Fruit fly (Drosophila melanogaster): ENCODE measurements around the gene dpr16.

dpr16 gene

DNA sequence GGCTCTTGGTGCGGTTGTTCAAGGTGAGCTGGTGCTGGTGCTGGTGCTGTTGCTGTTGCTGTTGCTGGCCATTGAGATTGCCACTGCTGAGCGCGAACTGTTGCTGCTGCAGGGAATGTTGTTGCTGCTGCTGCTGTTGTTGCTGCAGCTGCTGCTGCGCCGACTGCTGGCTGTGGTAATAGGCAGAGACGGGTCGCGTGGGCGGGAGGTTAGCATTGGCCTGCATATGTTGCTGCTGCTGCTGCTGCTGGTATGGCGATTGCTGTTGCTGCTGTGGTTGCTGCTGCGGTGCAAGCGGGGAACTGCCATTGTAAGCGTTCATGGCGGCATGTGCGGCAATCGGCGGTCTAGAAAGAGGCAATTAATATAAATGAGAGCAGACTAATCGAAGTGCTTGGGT lies 25.2 kb downstream of the dpr16 start:
- TF ChIP-seq lmd (GFP tag; IDR thresholded peaks at IDR 0.05), result no peak
- TF ChIP-seq eve (GFP tag; optimal IDR thresholded peaks at IDR 0.05), result no peak
- TF ChIP-seq nau (GFP tag; optimal IDR thresholded peaks at IDR 0.05), result no peak
- TF ChIP-seq CG6175 (GFP tag; IDR thresholded peaks at IDR 0.05), result 0 out of 3 replicates have a peak, but pooled peaks have one; percentile 11
- no peak for TF ChIP-seq CG16815 (GFP tag; optimal IDR thresholded peaks at IDR 0.05)
- 0 out of 3 replicates have a peak, but pooled peaks have one; percentile 28 for TF ChIP-seq CG16813 (GFP tag; IDR thresholded peaks at IDR 0.05; ENCODE audit: partially characterized antibody)
- no peak for TF ChIP-seq Hr39 (optimal IDR thresholded peaks at IDR 0.05)
- no peak for TF ChIP-seq Dad (GFP tag; optimal IDR thresholded peaks at IDR 0.05)

DNA sequence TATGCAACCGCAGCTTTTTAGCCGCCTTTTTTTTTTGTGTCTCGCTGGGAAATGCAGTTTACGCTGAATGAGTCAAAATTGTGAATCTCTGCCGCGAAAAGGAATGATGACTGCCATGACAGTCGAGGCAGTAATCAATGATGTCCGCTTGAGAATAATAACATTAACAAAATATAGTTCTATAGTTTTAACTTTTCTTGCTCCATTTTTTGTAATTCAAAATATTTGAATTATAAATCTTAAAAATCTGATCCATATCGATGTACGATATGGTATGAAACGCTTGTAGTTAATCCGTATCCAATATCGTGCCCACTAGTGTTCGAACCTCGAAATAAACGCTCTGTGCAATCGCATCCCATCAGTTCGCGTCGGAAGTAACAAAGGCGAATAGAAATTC lies 37.1 kb downstream of the dpr16 start:
- TF ChIP-seq gro (GFP tag; optimal IDR thresholded peaks at IDR 0.05) (no peak), sens (GFP tag) (peak; percentile 81), CG15073 (GFP tag; optimal IDR thresholded peaks at IDR 0.05) (peak; percentile 81), prd (optimal IDR thresholded peaks at IDR 0.05) (no peak), prd (GFP tag; IDR thresholded peaks at IDR 0.05) (0 out of 3 replicates have a peak, but pooled peaks have one; percentile 4)

DNA sequence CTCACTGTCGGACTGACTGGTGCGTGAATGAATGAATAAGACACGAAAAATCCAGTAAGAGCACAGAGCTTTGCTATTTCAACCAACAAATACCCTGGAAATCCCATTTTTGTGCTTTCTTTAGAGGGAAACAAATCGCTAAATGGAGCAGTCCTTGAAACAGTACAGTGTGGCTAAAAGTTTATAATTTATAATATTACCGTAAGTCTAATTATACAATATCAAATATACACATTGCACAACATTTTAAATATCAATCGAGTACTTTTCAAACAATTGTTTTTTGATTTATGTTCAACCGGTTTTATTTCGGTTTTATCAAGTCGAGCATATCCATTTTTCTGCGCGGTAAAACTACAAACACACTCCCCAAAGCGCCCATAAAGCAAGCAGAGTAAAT lies 42.6 kb downstream of the dpr16 start:
- TF ChIP-seq lab (GFP tag; optimal IDR thresholded peaks at IDR 0.05), result peak; percentile 42
- TF ChIP-seq Dip3 (GFP tag; optimal IDR thresholded peaks at IDR 0.05), result no peak
- TF ChIP-seq CG11695 (GFP tag; IDR thresholded peaks at IDR 0.05), result no peak
- TF ChIP-seq grn (GFP tag; optimal IDR thresholded peaks at IDR 0.05), result no peak
- peak in 1 of 2 experiments; percentile 48 for TF ChIP-seq eve (GFP tag; optimal IDR thresholded peaks at IDR 0.05)
- no peak for TF ChIP-seq Lpt (GFP tag; optimal IDR thresholded peaks at IDR 0.05)
- TF ChIP-seq CG7372 (GFP tag; IDR thresholded peaks at IDR 0.05), result no peak
- TF ChIP-seq zfh1 (GFP tag; IDR thresholded peaks at IDR 0.05), result no peak
- TF ChIP-seq Hmr (GFP tag; optimal IDR thresholded peaks at IDR 0.05), result peak; percentile 20
- no peak for TF ChIP-seq sens (GFP tag)
- peak; percentile 80 for TF ChIP-seq D19B (GFP tag; optimal IDR thresholded peaks at IDR 0.05)
- TF ChIP-seq dmrt99B (tag; optimal IDR thresholded peaks at IDR 0.05), result peak; percentile 19
- no peak for TF ChIP-seq Atf3 (GFP tag; optimal IDR thresholded peaks at IDR 0.05)
- TF ChIP-seq CG8359 (GFP tag; optimal IDR thresholded peaks at IDR 0.05; ENCODE audit: borderline replicate concordance), result no peak
- TF ChIP-seq CG30403 (GFP tag; optimal IDR thresholded peaks at IDR 0.05), result peak; percentile 3
- TF ChIP-seq grau (tag; optimal IDR thresholded peaks at IDR 0.05), result peak; percentile 23
- TF ChIP-seq CG2120 (GFP tag; optimal IDR thresholded peaks at IDR 0.05), result peak; percentile 23
- TF ChIP-seq Mrtf (GFP tag; IDR thresholded peaks at IDR 0.05), result no peak
- peak; percentile 16 for TF ChIP-seq CG7839 (tag; optimal IDR thresholded peaks at IDR 0.05)
- TF ChIP-seq CG12659 (GFP tag; optimal IDR thresholded peaks at IDR 0.05), result no peak
- no peak for TF ChIP-seq emc (GFP tag; optimal IDR thresholded peaks at IDR 0.05)
- peak; percentile 8 for TF ChIP-seq CG15514 (GFP tag; optimal IDR thresholded peaks at IDR 0.05)
- TF ChIP-seq Usf (GFP tag; optimal IDR thresholded peaks at IDR 0.05), result no peak
- peak; percentile 52 for TF ChIP-seq CG18599 (GFP tag; optimal IDR thresholded peaks at IDR 0.05)
- TF ChIP-seq bbx (GFP tag; IDR thresholded peaks at IDR 0.05; ENCODE audit: partially characterized antibody), result no peak
- TF ChIP-seq gem (tag; optimal IDR thresholded peaks at IDR 0.05), result peak; percentile 31
- no peak for TF ChIP-seq C15 (GFP tag; IDR thresholded peaks at IDR 0.05)
- TF ChIP-seq E2f1 (GFP tag; IDR thresholded peaks at IDR 0.05), result no peak
- peak; percentile 3 for TF ChIP-seq Xbp1 (GFP tag; optimal IDR thresholded peaks at IDR 0.05)
- TF ChIP-seq kah (GFP tag; optimal IDR thresholded peaks at IDR 0.05), result no peak
- peak; percentile 10 for TF ChIP-seq CG7556 (GFP tag; optimal IDR thresholded peaks at IDR 0.05)
- 0 out of 2 replicates have a peak, but pooled peaks have one; percentile 7 for TF ChIP-seq Xrp1 (GFP tag; IDR thresholded peaks at IDR 0.05)
- peak in 1 of 2 experiments; percentile 1 for TF ChIP-seq Hr51 (GFP tag; optimal IDR thresholded peaks at IDR 0.05)
- TF ChIP-seq Meics (GFP tag; optimal IDR thresholded peaks at IDR 0.05), result peak; percentile 25
- TF ChIP-seq CG2678 (tag; optimal IDR thresholded peaks at IDR 0.05), result peak; percentile 17
- TF ChIP-seq CG15269 (tag; optimal IDR thresholded peaks at IDR 0.05), result no peak
- TF ChIP-seq Fer1 (GFP tag; optimal IDR thresholded peaks at IDR 0.05), result peak; percentile 26

Measured in whole organism, embryonic.